Fruit fly (Drosophila melanogaster) whole organism, prepupa: Measurements from ENCODE around the gene Polr3D.

Source experiments
- CG10631 ChIP-seq: fragments of 200-800 bp; sonication (Bioruptor generic); optimal IDR thresholded peaks from 2 replicates; lab custom pipeline; 2016; ENCODE audit warnings: missing biosample characterization, missing genetic modification characterization
- CG10669 ChIP-seq: fragments of 200-800 bp; sonication (Bioruptor generic); optimal IDR thresholded peaks from 3 replicates; lab custom pipeline; 2018; ENCODE audit warnings: missing biosample characterization, mild to moderate bottlenecking, missing genetic modification characterization, moderate library complexity
- CG11294 ChIP-seq: fragments of 200-800 bp; sonication (Bioruptor generic); IDR thresholded peaks from 2 replicates; pipeline ENCODE4 v1.3.6; 2022; ENCODE audit warnings: missing biosample characterization, missing genetic modification characterization
- CG11762 ChIP-seq: fragments of 200-800 bp; sonication (Bioruptor generic); optimal IDR thresholded peaks from 3 replicates; lab custom pipeline; 2016; ENCODE audit warnings: missing biosample characterization, missing genetic modification characterization; ENCODE audit not compliant: insufficient read depth
- CG11902 ChIP-seq: fragments of 200-800 bp; sonication (Bioruptor generic); optimal IDR thresholded peaks from 3 replicates; lab custom pipeline; 2016; ENCODE audit warnings: missing biosample characterization, missing genetic modification characterization
- CG16779 ChIP-seq: fragments of 200-800 bp; sonication (Bioruptor generic); optimal IDR thresholded peaks from 3 replicates; lab custom pipeline; 2017; ENCODE audit warnings: missing biosample characterization, mild to moderate bottlenecking, missing genetic modification characterization
- CG3032 ChIP-seq: fragments of 200-800 bp; optimal IDR thresholded peaks from 2 replicates; lab custom pipeline; 2019; ENCODE audit warnings: missing biosample characterization, mild to moderate bottlenecking, missing genetic modification characterization, moderate library complexity
- CG32006 ChIP-seq: fragments of 200-800 bp; sonication (Bioruptor generic); optimal IDR thresholded peaks from 3 replicates; lab custom pipeline; 2017; ENCODE audit warnings: missing biosample characterization, mild to moderate bottlenecking, missing genetic modification characterization
- CG34406 ChIP-seq: fragments of 200-800 bp; sonication (Bioruptor generic); optimal IDR thresholded peaks from 3 replicates; lab custom pipeline; 2016; ENCODE audit warnings: missing biosample characterization, missing genetic modification characterization
- CG3919 ChIP-seq: fragments of 200-800 bp; sonication (Bioruptor generic); optimal IDR thresholded peaks from 3 replicates; lab custom pipeline; 2016; ENCODE audit warnings: missing biosample characterization, missing genetic modification characterization
- CG4318 ChIP-seq: fragments of 200-800 bp; sonication (Bioruptor generic); optimal IDR thresholded peaks from 3 replicates; lab custom pipeline; 2017; ENCODE audit warnings: missing biosample characterization, mild to moderate bottlenecking, missing genetic modification characterization
- CG6163 ChIP-seq: fragments of 200-800 bp; sonication (Bioruptor generic); IDR thresholded peaks from 3 replicates; pipeline ENCODE4 v1.3.6; 2022; ENCODE audit warnings: missing biosample characterization, missing genetic modification characterization
- CG6276 ChIP-seq: fragments of 200-800 bp; sonication (Bioruptor generic); optimal IDR thresholded peaks from 2 replicates; lab custom pipeline; 2017; ENCODE audit warnings: missing biosample characterization, mild to moderate bottlenecking, missing genetic modification characterization
- CG6808 ChIP-seq: fragments of 200-800 bp; sonication (Bioruptor generic); optimal IDR thresholded peaks from 3 replicates; lab custom pipeline; 2017; ENCODE audit warnings: missing biosample characterization, missing genetic modification characterization, mild to moderate bottlenecking, moderate library complexity, missing genetic modification reagents
- CG6854 ChIP-seq: fragments of 200-800 bp; sonication (Bioruptor generic); optimal IDR thresholded peaks from 2 replicates; lab custom pipeline; 2017; ENCODE audit warnings: missing biosample characterization, mild to moderate bottlenecking, missing genetic modification characterization
- CG7368 ChIP-seq: fragments of 200-800 bp; sonication (Bioruptor generic); optimal IDR thresholded peaks from 3 replicates; lab custom pipeline; 2016; ENCODE audit warnings: missing biosample characterization, missing genetic modification characterization
- CG8119 ChIP-seq: fragments of 200-800 bp; sonication (Bioruptor generic); IDR thresholded peaks from 3 replicates; pipeline ENCODE4 v1.3.6; 2022; ENCODE audit warnings: missing biosample characterization, missing genetic modification characterization
- CG8319 ChIP-seq: fragments of 200-800 bp; sonication (Bioruptor generic); optimal IDR thresholded peaks from 3 replicates; lab custom pipeline; 2016; ENCODE audit warnings: missing biosample characterization, missing genetic modification characterization
- CG8632 ChIP-seq: fragments of 200-800 bp; sonication (Bioruptor generic); optimal IDR thresholded peaks from 3 replicates; lab custom pipeline; 2016; ENCODE audit warnings: missing biosample characterization, missing genetic modification characterization
- Eip75B ChIP-seq: fragments of 200-800 bp; sonication (Bioruptor generic); optimal IDR thresholded peaks from 3 replicates; lab custom pipeline; 2016; ENCODE audit warnings: missing biosample characterization, missing genetic modification characterization
- Eip78C ChIP-seq: fragments of 200-800 bp; sonication (Bioruptor generic); peaks from one replicate; lab custom pipeline; 2016; ENCODE audit warnings: missing biosample characterization, missing genetic modification characterization
- Ets21C ChIP-seq: fragments of 200-800 bp; sonication (Bioruptor generic); optimal IDR thresholded peaks from 3 replicates; lab custom pipeline; 2016; ENCODE audit warnings: missing biosample characterization, missing genetic modification characterization
- Gug ChIP-seq: fragments of 200-800 bp; sonication (Bioruptor generic); IDR thresholded peaks from 2 replicates; pipeline ENCODE4 v1.3.6; 2022; ENCODE audit warnings: missing biosample characterization, missing genetic modification characterization
- Hr38 ChIP-seq: sonication (Bioruptor generic); optimal IDR thresholded peaks from 2 replicates; lab custom pipeline; 2016; ENCODE audit warnings: missing biosample characterization, missing genetic modification characterization
- Hr4 ChIP-seq: fragments of 200-800 bp; sonication (Bioruptor generic); optimal IDR thresholded peaks from 3 replicates; lab custom pipeline; 2016; ENCODE audit warnings: missing biosample characterization, missing genetic modification characterization
- Lpt ChIP-seq: fragments of 200-800 bp; sonication (Bioruptor generic); optimal IDR thresholded peaks from 3 replicates; lab custom pipeline; 2016; ENCODE audit warnings: missing biosample characterization, missing genetic modification characterization
- Met ChIP-seq: fragments of 200-800 bp; sonication (Bioruptor generic); optimal IDR thresholded peaks from 3 replicates; lab custom pipeline; 2016; ENCODE audit warnings: missing biosample characterization, missing genetic modification characterization
- OdsH ChIP-seq: fragments of 200-800 bp; sonication (Bioruptor generic); optimal IDR thresholded peaks from 3 replicates; lab custom pipeline; 2016; ENCODE audit warnings: missing biosample characterization, missing genetic modification characterization
- Sox14 ChIP-seq: fragments of 200-800 bp; sonication (Bioruptor generic); optimal IDR thresholded peaks from 3 replicates; lab custom pipeline; 2016; ENCODE audit warnings: missing biosample characterization, missing genetic modification characterization
- Sox15 ChIP-seq: fragments of 200-800 bp; sonication (Bioruptor generic); optimal IDR thresholded peaks from 3 replicates; lab custom pipeline; 2016; ENCODE audit warnings: missing biosample characterization, missing genetic modification characterization
- achi ChIP-seq: fragments of 200-800 bp; sonication (Bioruptor generic); optimal IDR thresholded peaks from 3 replicates; lab custom pipeline; 2016; ENCODE audit warnings: missing biosample characterization, missing genetic modification characterization
- acj6 ChIP-seq: fragments of 200-800 bp; sonication (Bioruptor generic); optimal IDR thresholded peaks from 3 replicates; lab custom pipeline; 2016; ENCODE audit warnings: missing biosample characterization, missing genetic modification characterization
- cyc ChIP-seq: fragments of 200-800 bp; sonication (Bioruptor generic); optimal IDR thresholded peaks from 3 replicates; lab custom pipeline; 2016; ENCODE audit warnings: missing biosample characterization, missing genetic modification characterization
- dac ChIP-seq: fragments of 200-800 bp; sonication (Bioruptor generic); optimal IDR thresholded peaks from 2 replicates; lab custom pipeline; 2017; ENCODE audit warnings: missing biosample characterization, mild to moderate bottlenecking, missing genetic modification characterization
- dsx ChIP-seq: fragments of 200-800 bp; optimal IDR thresholded peaks from 3 replicates; lab custom pipeline; 2019; ENCODE audit warnings: missing biosample characterization, mild to moderate bottlenecking, missing genetic modification characterization, moderate library complexity; ENCODE audit not compliant: poor library complexity, severe bottlenecking
- eg ChIP-seq: fragments of 200-800 bp; sonication (Bioruptor generic); IDR thresholded peaks from 3 replicates; pipeline ENCODE4 v1.3.6; 2022; ENCODE audit warnings: missing biosample characterization, missing genetic modification characterization
- esn ChIP-seq: fragments of 200-800 bp; sonication (Bioruptor generic); optimal IDR thresholded peaks from 2 replicates; lab custom pipeline; 2016; ENCODE audit warnings: missing biosample characterization, mild to moderate bottlenecking, missing genetic modification characterization, moderate library complexity
- fd59A ChIP-seq: fragments of 200-800 bp; sonication (Bioruptor generic); optimal IDR thresholded peaks from 2 replicates; lab custom pipeline; 2017; ENCODE audit warnings: missing biosample characterization, mild to moderate bottlenecking, missing genetic modification characterization, missing genetic modification reagents
- fd85E ChIP-seq: fragments of 200-800 bp; sonication (Bioruptor generic); optimal IDR thresholded peaks from 3 replicates; lab custom pipeline; 2016; ENCODE audit warnings: missing biosample characterization, missing genetic modification characterization
- fkh ChIP-seq: fragments of 200-800 bp; sonication (Bioruptor generic); optimal IDR thresholded peaks from 3 replicates; lab custom pipeline; 2017; ENCODE audit warnings: missing biosample characterization, mild to moderate bottlenecking, missing genetic modification characterization, moderate library complexity
- lz ChIP-seq: fragments of 200-800 bp; sonication (Bioruptor generic); optimal IDR thresholded peaks from 3 replicates; lab custom pipeline; 2016; ENCODE audit warnings: missing biosample characterization, missing genetic modification characterization
- net ChIP-seq: fragments of 200-800 bp; sonication (Bioruptor generic); optimal IDR thresholded peaks from 3 replicates; lab custom pipeline; 2016; ENCODE audit warnings: missing biosample characterization, missing genetic modification characterization
- pdm3 ChIP-seq: fragments of 200-800 bp; sonication (Bioruptor generic); optimal IDR thresholded peaks from 3 replicates; lab custom pipeline; 2016; ENCODE audit warnings: missing biosample characterization, missing genetic modification characterization
- salr ChIP-seq, 2 experiments: fragments of 200-800 bp; sonication (Bioruptor generic); optimal IDR thresholded peaks; 3 replicates each; lab custom pipeline; 2016 to 2018; ENCODE audit warnings: missing biosample characterization in 2 of 2, missing genetic modification characterization in 2 of 2, mild to moderate bottlenecking in 1 of 2
- ss ChIP-seq, 2 experiments: fragments of 200-800 bp; sonication (Bioruptor generic); optimal IDR thresholded peaks; 2 replicates in 1 of 2; 3 replicates in 1 of 2; lab custom pipeline; 2017 to 2018; ENCODE audit warnings: mild to moderate bottlenecking in 2 of 2, missing biosample characterization in 2 of 2, missing genetic modification characterization in 2 of 2, moderate library complexity in 1 of 2
- topi ChIP-seq: fragments of 200-800 bp; sonication (Bioruptor generic); optimal IDR thresholded peaks from 3 replicates; lab custom pipeline; 2016; ENCODE audit warnings: missing biosample characterization, missing genetic modification characterization
- vri ChIP-seq: fragments of 200-800 bp; sonication (Bioruptor generic); optimal IDR thresholded peaks from 3 replicates; lab custom pipeline; 2016; ENCODE audit warnings: missing biosample characterization, mild to moderate bottlenecking, missing genetic modification characterization

Polr3D gene

dm6 chr3L:18079610-18080497 lies 29.5 kb downstream of the Polr3D start (continued):
- peak; percentile 55 for TF ChIP-seq dac (GFP tag; lab: Kevin White, UChicago)
- TF ChIP-seq Lpt, result peak; percentile 74
- TF ChIP-seq pdm3 (GFP tag; lab: Kevin White, UChicago), result peak; percentile 49
- peak; percentile 62 for TF ChIP-seq CG7368 (GFP tag; lab: Kevin White, UChicago)
- TF ChIP-seq CG3919 (GFP tag; lab: Kevin White, UChicago), result peak; percentile 71
- peak; percentile 23 for TF ChIP-seq CG34406
- TF ChIP-seq eg (GFP tag; lab: Robert Waterston, UW), result peak; percentile 80
- peak; percentile 73 for TF ChIP-seq achi (GFP tag; lab: Kevin White, UChicago)
- TF ChIP-seq CG11902 (GFP tag; lab: Kevin White, UChicago), result no peak
- TF ChIP-seq CG10631 (GFP tag; lab: Kevin White, UChicago), result peak; percentile 89
- peak; percentile 87 for TF ChIP-seq CG6808 (GFP tag; lab: Kevin White, UChicago)
- no peak for TF ChIP-seq Ets21C
- TF ChIP-seq CG32006, result peak; percentile 87
- TF ChIP-seq Sox14 (GFP tag; lab: Kevin White, UChicago), result peak; percentile 43
- peak; percentile 82 for TF ChIP-seq CG4318
- TF ChIP-seq topi (GFP tag; lab: Kevin White, UChicago), result peak; percentile 5
- peak; percentile 66 for TF ChIP-seq acj6 (GFP tag; lab: Kevin White, UChicago)
- TF ChIP-seq fd85E (GFP tag; lab: Kevin White, UChicago), result no peak
- peak; percentile 88 for TF ChIP-seq CG6163
- peak; percentile 28 for TF ChIP-seq lz (GFP tag; lab: Kevin White, UChicago)
- no peak for TF ChIP-seq Met (GFP tag; lab: Kevin White, UChicago)
- TF ChIP-seq cyc, result peak; percentile 14
- peak; percentile 78 for TF ChIP-seq CG3032 (tag; lab: Kevin White, UChicago)
- TF ChIP-seq net (GFP tag; lab: Kevin White, UChicago), result peak; percentile 59
- peak; percentile 13 to 87 for TF ChIP-seq salr (GFP tag; optimal IDR thresholded peaks at IDR 0.05; lab: Kevin White, UChicago)
- TF ChIP-seq CG11762, result peak; percentile 67
- peak; percentile 67 for TF ChIP-seq OdsH
- TF ChIP-seq esn (GFP tag; lab: Kevin White, UChicago), result peak; percentile 18
- no peak for TF ChIP-seq CG8319 (GFP tag; lab: Kevin White, UChicago)
- TF ChIP-seq fd59A (GFP tag; lab: Kevin White, UChicago), result peak; percentile 48
- no peak for TF ChIP-seq CG11294 (GFP tag; lab: Robert Waterston, UW)
- TF ChIP-seq Eip78C (GFP tag; lab: Kevin White, UChicago), result peak; percentile 83
- TF ChIP-seq vri (GFP tag; lab: Kevin White, UChicago), result no peak
- peak; percentile 73 for TF ChIP-seq Hr4 (GFP tag; lab: Kevin White, UChicago)
- TF ChIP-seq CG8632 (GFP tag; lab: Kevin White, UChicago), result peak; percentile 27
- peak; percentile 60 for TF ChIP-seq dsx
- TF ChIP-seq CG8119, result peak; percentile 82
- peak; percentile 85 to 88 for TF ChIP-seq ss (GFP tag; optimal IDR thresholded peaks at IDR 0.05; lab: Kevin White, UChicago)
- TF ChIP-seq CG10669 (GFP tag; lab: Kevin White, UChicago), result peak; percentile 36

dm6 chr3L:18079123-18079522 lies 30.3 kb downstream of the Polr3D start:
- TF ChIP-seq Eip75B (GFP tag; lab: Kevin White, UChicago), result no peak
- no peak for TF ChIP-seq achi (GFP tag; lab: Kevin White, UChicago)
- no peak for TF ChIP-seq CG16779 (tag; lab: Kevin White, UChicago)
- no peak for TF ChIP-seq Sox15 (GFP tag; lab: Kevin White, UChicago)
- no peak for TF ChIP-seq fd85E (GFP tag; lab: Kevin White, UChicago)
- no peak for TF ChIP-seq Gug
- no peak for TF ChIP-seq CG6854 (GFP tag; lab: Kevin White, UChicago)
- TF ChIP-seq Lpt, result no peak
- no peak for TF ChIP-seq Eip78C (GFP tag; lab: Kevin White, UChicago)
- no peak for TF ChIP-seq cyc
- no peak for TF ChIP-seq CG4318
- no peak for TF ChIP-seq vri (GFP tag; lab: Kevin White, UChicago)
- no peak for TF ChIP-seq CG8632 (GFP tag; lab: Kevin White, UChicago)
- TF ChIP-seq CG6276 (GFP tag; lab: Kevin White, UChicago), result no peak
- TF ChIP-seq Hr38 (GFP tag; lab: Kevin White, UChicago), result no peak
- no peak for TF ChIP-seq fkh (GFP tag; lab: Kevin White, UChicago)
